Worm (Caenorhabditis elegans): ENCODE results near the gene EEED8.18.

Gene EEED8.18

DNA sequence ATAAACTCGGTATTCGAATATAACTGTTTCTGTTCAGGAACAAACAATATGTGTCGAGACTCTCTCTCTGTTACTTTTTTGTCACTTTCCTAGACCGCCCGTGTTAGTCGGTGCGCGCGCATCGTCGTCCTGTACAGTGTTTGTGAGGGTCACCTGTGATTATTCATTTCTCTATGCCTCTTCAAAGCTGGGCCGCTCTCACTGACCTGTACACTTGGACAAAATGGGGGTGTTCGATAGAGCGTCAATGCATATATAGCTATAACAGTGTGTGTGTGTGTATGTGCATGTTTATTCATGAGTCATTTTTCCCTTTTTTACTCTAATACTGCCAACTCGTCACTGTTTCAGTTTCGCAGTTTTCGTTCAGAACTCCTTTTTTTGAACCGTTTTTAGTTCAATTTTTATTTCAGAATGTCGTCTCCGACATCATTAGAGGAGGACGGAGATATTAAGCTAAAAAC lies 32.8 kb downstream of the EEED8.18 start, which contains the start of gene pkc-3 (continued):
- TF ChIP-seq nhr-232 (tag; optimal IDR thresholded peaks at IDR 0.05), result no peak
- TF ChIP-seq unc-3 (GFP tag; conservative IDR thresholded peaks at IDR 0.05), result no peak
- TF ChIP-seq unc-3 (tag; optimal IDR thresholded peaks at IDR 0.05), result no peak
- peak; percentile 43 for TF ChIP-seq ama-1 (optimal IDR thresholded peaks at IDR 0.05)
- TF ChIP-seq pag-3 (tag; optimal IDR thresholded peaks at IDR 0.05; ENCODE audit: borderline replicate concordance), result no peak
- TF ChIP-seq ceh-22 (tag; optimal IDR thresholded peaks at IDR 0.05), result no peak
- TF ChIP-seq C38D4.7 (GFP tag; optimal IDR thresholded peaks at IDR 0.05), result no peak
- peak; percentile 34 for TF ChIP-seq nfya-1 (tag; optimal IDR thresholded peaks at IDR 0.05)
- no peak for TF ChIP-seq ahr-1 (tag; optimal IDR thresholded peaks at IDR 0.05)

- TF ChIP-seq lim-6 (tag; optimal IDR thresholded peaks at IDR 0.05), result no peak
- TF ChIP-seq rnt-1 (tag; optimal IDR thresholded peaks at IDR 0.05), result no peak
- no peak for TF ChIP-seq ceh-14 (tag; optimal IDR thresholded peaks at IDR 0.05)
- no peak for TF ChIP-seq hlh-8 (tag; optimal IDR thresholded peaks at IDR 0.05)
- no peak for TF ChIP-seq pha-4 (tag; optimal IDR thresholded peaks at IDR 0.05)
- TF ChIP-seq unc-42 (tag; optimal IDR thresholded peaks at IDR 0.05), result no peak
- no peak for TF ChIP-seq ceh-19 (GFP tag; optimal IDR thresholded peaks at IDR 0.05)
- TF ChIP-seq ceh-48 (tag; optimal IDR thresholded peaks at IDR 0.05), result no peak
- no peak for TF ChIP-seq ama-1 (optimal IDR thresholded peaks at IDR 0.05)
- TF ChIP-seq ztf-16 (tag; optimal IDR thresholded peaks at IDR 0.05), result no peak
- TF ChIP-seq ceh-34 (tag; optimal IDR thresholded peaks at IDR 0.05), result no peak
- TF ChIP-seq npax-4 (tag; optimal IDR thresholded peaks at IDR 0.05), result no peak
- TF ChIP-seq ceh-45 (GFP tag; IDR thresholded peaks at IDR 0.05), result no peak
- no peak for TF ChIP-seq ceh-31 (tag; optimal IDR thresholded peaks at IDR 0.05)
- no peak for TF ChIP-seq fkh-6 (tag; optimal IDR thresholded peaks at IDR 0.05)
- TF ChIP-seq pqm-1 (tag; optimal IDR thresholded peaks at IDR 0.05), result no peak
- no peak for TF ChIP-seq pax-1 (tag; optimal IDR thresholded peaks at IDR 0.05)
- TF ChIP-seq ets-4 (tag; optimal IDR thresholded peaks at IDR 0.05), result no peak
Observed at ce11 chrII:5378239-5378521, 34.2 kb downstream of the EEED8.18 start.

DNA sequence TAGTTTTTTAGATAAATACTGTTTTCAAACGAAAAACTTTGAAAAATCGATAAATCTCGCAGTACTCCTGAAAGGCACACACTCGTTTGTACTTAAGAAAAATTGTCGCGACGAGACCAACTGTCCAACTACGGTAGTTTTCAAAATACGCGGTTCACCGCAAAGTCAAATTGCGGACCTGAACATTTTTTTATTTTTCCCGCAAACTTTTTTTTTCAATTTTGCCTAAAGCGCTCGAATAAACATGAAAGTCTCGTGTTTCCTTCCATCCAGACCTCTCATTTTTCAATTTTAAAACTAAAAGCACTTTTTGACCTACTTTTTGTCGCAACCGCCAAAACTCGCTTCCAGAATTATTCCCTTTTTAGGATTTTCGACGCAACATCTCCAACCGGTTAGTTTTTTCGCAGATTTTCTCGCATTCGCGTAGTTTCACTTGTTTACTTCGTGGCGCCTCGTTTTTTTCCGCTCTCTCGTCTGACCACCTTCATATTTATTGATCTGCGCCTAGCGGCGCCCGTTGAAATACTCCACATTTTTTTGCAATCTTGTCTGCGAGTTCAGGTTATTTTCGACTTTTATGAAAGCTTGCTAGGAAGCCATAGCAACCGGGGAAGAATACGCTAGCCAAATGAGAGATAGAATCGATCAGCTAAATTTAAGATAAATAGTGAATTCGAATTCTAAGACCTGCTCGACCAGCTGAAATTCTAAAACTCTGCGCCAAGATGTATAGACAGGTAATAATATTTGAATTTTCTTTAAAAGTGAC lies 34.8 kb downstream of the EEED8.18 start, which contains the start of gene prdx-2:
prdx-2 (plus strand) TSS at position 729 of the 772 bp plus-strand sequence.
- no peak for TF ChIP-seq ceh-9 (tag; optimal IDR thresholded peaks at IDR 0.05)

DNA sequence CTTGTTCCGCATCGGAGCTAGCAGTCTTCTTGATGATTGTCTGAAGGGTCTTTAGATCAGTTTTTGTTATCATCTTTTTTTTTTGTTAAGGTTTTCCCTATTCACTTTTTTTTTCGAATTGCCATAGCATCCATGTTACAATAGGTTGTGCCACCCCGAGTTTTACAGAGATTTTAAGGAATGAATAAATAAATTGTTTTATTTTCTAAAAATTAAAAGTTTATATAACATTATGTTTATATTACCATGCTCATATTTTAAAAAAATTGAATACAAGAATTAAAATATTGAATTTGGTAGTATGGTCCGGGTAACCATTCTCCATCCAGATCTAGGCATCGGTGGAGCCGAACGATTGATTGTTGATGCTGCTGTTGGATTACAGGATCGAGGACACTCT lies 37.4 kb downstream of the EEED8.18 start, which contains the start of gene algn-2:
algn-2 (plus strand) TSS at position 301 of the 400 bp plus-strand sequence.
- TF ChIP-seq mec-3 (tag; optimal IDR thresholded peaks at IDR 0.05; ENCODE audit: borderline replicate concordance) (no peak), ceh-48 (tag; optimal IDR thresholded peaks at IDR 0.05) (no peak), hlh-30 (tag; optimal IDR thresholded peaks at IDR 0.05; ENCODE audit: insufficient read depth) (no peak), dmd-4 (tag; optimal IDR thresholded peaks at IDR 0.05; ENCODE audit: borderline replicate concordance) (no peak), pax-1 (tag; optimal IDR thresholded peaks at IDR 0.05) (no peak)

DNA sequence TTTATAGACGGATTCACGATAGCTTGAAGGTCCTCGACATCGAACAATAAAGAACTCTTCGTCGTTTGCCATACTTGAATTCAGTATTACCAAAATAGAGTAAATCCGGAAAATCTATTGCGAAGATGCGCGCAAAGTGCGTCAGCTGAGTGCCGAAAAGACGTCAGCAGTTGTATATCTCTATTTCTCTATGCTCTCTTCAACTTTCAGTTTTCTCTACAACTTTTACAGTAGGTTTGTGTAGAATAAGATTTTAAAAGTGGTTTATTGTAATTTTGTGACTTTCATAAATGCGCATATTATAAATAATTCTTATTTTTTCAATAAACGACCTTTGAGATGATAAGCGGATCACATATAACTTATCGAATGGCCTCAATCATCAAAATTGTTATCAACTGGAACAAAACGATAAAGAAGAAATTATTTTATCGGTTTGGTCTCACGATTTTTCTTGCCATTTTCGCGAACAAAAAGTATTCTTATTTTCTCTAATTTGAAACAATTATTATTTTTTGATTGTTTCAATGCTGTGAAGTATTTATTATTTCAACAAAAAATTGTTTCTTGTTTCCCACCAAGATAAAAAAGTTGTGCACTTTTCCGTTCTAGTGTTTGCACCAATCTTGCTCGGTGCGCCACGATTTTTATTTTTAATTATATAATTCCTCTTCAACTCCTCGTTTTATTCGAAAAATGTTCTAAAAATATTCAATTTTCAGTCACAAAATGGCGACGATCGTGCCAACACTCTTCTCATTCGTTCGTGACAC lies 38.9 kb downstream of the EEED8.18 start, which contains the start of the genes agt-2 and F09E5.3:
agt-2 (minus strand) TSS at position 553 of the 773 bp plus-strand sequence.
F09E5.3 (plus strand) TSS at position 723 of the 773 bp plus-strand sequence.
- TF ChIP-seq C38D4.7 (GFP tag; optimal IDR thresholded peaks at IDR 0.05), result no peak
- TF ChIP-seq pqm-1 (tag; optimal IDR thresholded peaks at IDR 0.05), result no peak
- TF ChIP-seq pros-1 (tag; optimal IDR thresholded peaks at IDR 0.05), result no peak
- TF ChIP-seq tbx-7 (tag; optimal IDR thresholded peaks at IDR 0.05), result no peak
- TF ChIP-seq lim-6 (tag; optimal IDR thresholded peaks at IDR 0.05), result no peak
- TF ChIP-seq K09A11.1 (tag; optimal IDR thresholded peaks at IDR 0.05; ENCODE audit: insufficient read depth), result no peak
- peak; percentile 8 for TF ChIP-seq unc-55 (GFP tag; optimal IDR thresholded peaks at IDR 0.05)
- no peak for TF ChIP-seq F13H6.1 (tag; optimal IDR thresholded peaks at IDR 0.05)
- peak; percentile 31 for TF ChIP-seq ref-2 (tag; optimal IDR thresholded peaks at IDR 0.05)
- TF ChIP-seq ceh-19 (GFP tag; optimal IDR thresholded peaks at IDR 0.05), result no peak
- peak; percentile 65 for TF ChIP-seq unc-42 (tag; optimal IDR thresholded peaks at IDR 0.05)
- TF ChIP-seq hlh-15 (tag; optimal IDR thresholded peaks at IDR 0.05), result no peak
- no peak for TF ChIP-seq npax-4 (tag; optimal IDR thresholded peaks at IDR 0.05)
- no peak for TF ChIP-seq eyg-1 (tag; optimal IDR thresholded peaks at IDR 0.05)
- TF ChIP-seq T23F11.4 (GFP tag; optimal IDR thresholded peaks at IDR 0.05), result no peak
- TF ChIP-seq pat-9 (tag; optimal IDR thresholded peaks at IDR 0.05), result no peak
- peak; percentile 23; the same call in 1 of the 2 replicates for TF ChIP-seq ceh-45 (GFP tag; IDR thresholded peaks at IDR 0.05)
- no peak for TF ChIP-seq pag-3 (tag; optimal IDR thresholded peaks at IDR 0.05; ENCODE audit: borderline replicate concordance)
- no peak for TF ChIP-seq hlh-8 (tag; optimal IDR thresholded peaks at IDR 0.05)
- TF ChIP-seq nhr-11 (tag; optimal IDR thresholded peaks at IDR 0.05), result no peak
- TF ChIP-seq sox-4 (tag; optimal IDR thresholded peaks at IDR 0.05), result no peak
- TF ChIP-seq mec-3 (tag; optimal IDR thresholded peaks at IDR 0.05; ENCODE audit: borderline replicate concordance), result no peak
